Worm (Caenorhabditis elegans): ENCODE results near the gene let-60.

Gene let-60

DNA sequence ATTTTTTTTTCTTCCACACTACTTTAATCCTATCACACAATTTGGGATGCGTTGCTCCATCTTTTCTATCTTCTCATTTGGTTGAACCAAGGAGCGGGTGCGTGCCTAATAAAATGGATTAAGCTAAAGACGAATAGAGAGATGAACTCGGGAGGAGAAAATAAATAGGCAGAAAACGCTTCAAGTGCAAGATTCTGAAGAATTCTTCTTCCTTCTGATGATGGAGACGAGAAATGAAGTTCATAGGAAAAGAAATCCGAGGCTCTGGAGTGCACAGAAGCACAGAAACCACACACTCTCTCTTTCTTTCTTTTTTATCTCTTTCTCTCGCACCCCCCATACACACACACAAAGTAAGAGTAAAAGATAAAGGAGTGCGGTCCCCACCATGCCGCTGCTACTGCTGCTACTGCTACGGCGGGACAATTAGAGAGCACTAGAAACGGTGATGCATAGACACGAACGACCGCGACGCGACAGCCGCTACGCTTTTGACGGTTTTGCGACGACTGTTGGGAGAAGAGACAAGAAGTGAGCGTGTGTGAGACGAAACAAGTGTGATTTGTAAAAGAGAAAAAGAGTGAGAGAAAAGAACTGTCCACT is 1.3 kb upstream of the let-60 start (continued):
- peak; percentile 88 for TF ChIP-seq ces-1 (GFP tag; optimal IDR thresholded peaks at IDR 0.05)
- peak; percentile 74 for TF ChIP-seq swsn-7 (tag; optimal IDR thresholded peaks at IDR 0.05)
- TF ChIP-seq sup-37 (GFP tag; optimal IDR thresholded peaks at IDR 0.05): no peak
- no peak for TF ChIP-seq ceh-88 (GFP tag; IDR thresholded peaks at IDR 0.05)
- TF ChIP-seq lir-3 (tag; optimal IDR thresholded peaks at IDR 0.05; ENCODE audit: poor library complexity): peak; percentile 20
- TF ChIP-seq fkh-4 (tag; optimal IDR thresholded peaks at IDR 0.05; ENCODE audit: borderline replicate concordance): no peak
- no peak for TF ChIP-seq zip-4 (GFP tag; optimal IDR thresholded peaks at IDR 0.05)
- no peak for TF ChIP-seq lin-15B (tag; optimal IDR thresholded peaks at IDR 0.05)
- no peak for TF ChIP-seq unc-62 (GFP tag; optimal IDR thresholded peaks at IDR 0.05)
- TF ChIP-seq fkh-8 (tag; optimal IDR thresholded peaks at IDR 0.05): peak; percentile 29
- peak; percentile 62 for TF ChIP-seq egl-13 (tag; optimal IDR thresholded peaks at IDR 0.05)
- peak; percentile 80 for TF ChIP-seq rnt-1 (tag; optimal IDR thresholded peaks at IDR 0.05)
- peak; percentile 9 for TF ChIP-seq mef-2 (tag; optimal IDR thresholded peaks at IDR 0.05)
- TF ChIP-seq dsc-1 (tag; optimal IDR thresholded peaks at IDR 0.05): peak; percentile 62
- no peak for TF ChIP-seq ama-1 (optimal IDR thresholded peaks at IDR 0.05)
- TF ChIP-seq nhr-85 (tag): peak; percentile 86
- no peak for TF ChIP-seq ceh-8 (GFP tag; optimal IDR thresholded peaks at IDR 0.05)
- no peak for TF ChIP-seq pag-3 (tag; optimal IDR thresholded peaks at IDR 0.05; ENCODE audit: borderline replicate concordance, insufficient read depth)
- no peak for TF ChIP-seq ceh-63 (GFP tag; optimal IDR thresholded peaks at IDR 0.05)
- TF ChIP-seq mdl-1 (tag; optimal IDR thresholded peaks at IDR 0.05): peak in 1 of 2 experiments; percentile 80
- TF ChIP-seq Y116A8C.19 (tag; optimal IDR thresholded peaks at IDR 0.05; ENCODE audit: borderline replicate concordance): no peak
- no peak for TF ChIP-seq hlh-4 (tag; optimal IDR thresholded peaks at IDR 0.05)
- TF ChIP-seq efl-1 (optimal IDR thresholded peaks at IDR 0.05): peak; percentile 63 to 70
- TF ChIP-seq efl-1 (GFP tag; optimal IDR thresholded peaks at IDR 0.05 in 1 of 2): peak; percentile 26 to 70
- TF ChIP-seq elt-3 (tag; optimal IDR thresholded peaks at IDR 0.05): peak in 5 of 6 experiments; percentile 2 to 84 (median 31)
- TF ChIP-seq lsy-2 (tag; optimal IDR thresholded peaks at IDR 0.05): peak; percentile 60 to 85
- TF ChIP-seq lin-39 (tag; optimal IDR thresholded peaks at IDR 0.05): no peak
- peak; percentile 42 for TF ChIP-seq jun-1 (tag; optimal IDR thresholded peaks at IDR 0.05)
- no peak for TF ChIP-seq nhr-12 (tag; optimal IDR thresholded peaks at IDR 0.05)
- peak; percentile 65 for TF ChIP-seq nhr-47 (tag; optimal IDR thresholded peaks at IDR 0.05)
- no peak for TF ChIP-seq F16B12.6 (tag; optimal IDR thresholded peaks at IDR 0.05)
- no peak for TF ChIP-seq zag-1 (tag; optimal IDR thresholded peaks at IDR 0.05)
- no peak for TF ChIP-seq sox-4 (tag; optimal IDR thresholded peaks at IDR 0.05)
- TF ChIP-seq unc-30 (tag; optimal IDR thresholded peaks at IDR 0.05): no peak
- no peak for TF ChIP-seq efl-3 (GFP tag; optimal IDR thresholded peaks at IDR 0.05)
- peak; percentile 22 for TF ChIP-seq ztf-4 (tag; optimal IDR thresholded peaks at IDR 0.05)
- TF ChIP-seq egl-27 (tag; optimal IDR thresholded peaks at IDR 0.05): peak in 1 of 2 experiments; percentile 72
- TF ChIP-seq vab-15 (tag; optimal IDR thresholded peaks at IDR 0.05): no peak
- no peak; the same call in 1 of the 2 replicates for TF ChIP-seq isw-1 (GFP tag; IDR thresholded peaks at IDR 0.05)
- TF ChIP-seq lin-35 (GFP tag; optimal IDR thresholded peaks at IDR 0.05): peak; percentile 57 to 82
- TF ChIP-seq fos-1 (tag; optimal IDR thresholded peaks at IDR 0.05): no peak
- TF ChIP-seq ets-5 (GFP tag; IDR thresholded peaks at IDR 0.05): no peak
- TF ChIP-seq alr-1 (tag; optimal IDR thresholded peaks at IDR 0.05; ENCODE audit: borderline replicate concordance): no peak

DNA sequence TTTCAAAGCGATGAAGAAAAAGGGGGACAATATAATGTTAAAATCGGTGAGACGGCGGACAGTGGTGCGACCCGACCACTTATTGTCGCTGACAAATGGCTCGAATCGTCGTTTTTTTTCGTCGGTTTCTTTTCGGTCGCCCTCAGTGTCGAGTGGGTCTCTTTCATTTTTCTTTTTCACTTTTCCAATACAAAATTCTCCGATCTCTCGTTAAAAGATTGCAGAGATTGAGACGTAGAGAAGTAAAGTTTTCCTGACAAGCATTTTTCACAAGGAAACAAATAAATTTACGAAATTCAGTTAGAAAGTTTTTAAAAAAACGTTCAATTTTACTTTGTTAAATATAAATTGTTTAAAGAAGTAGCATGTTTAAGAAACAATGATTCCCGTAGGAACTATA is 636 bp upstream of the let-60 start:
- TF ChIP-seq grh-1 (GFP tag; IDR thresholded peaks at IDR 0.05) (no peak), nhr-77 (tag; optimal IDR thresholded peaks at IDR 0.05) (no peak), ztf-11 (tag; optimal IDR thresholded peaks at IDR 0.05) (no peak), lin-15B (tag; optimal IDR thresholded peaks at IDR 0.05) (no peak), aha-1 (tag; optimal IDR thresholded peaks at IDR 0.05) (no peak), lsy-2 (tag; optimal IDR thresholded peaks at IDR 0.05) (no peak), efl-1 (optimal IDR thresholded peaks at IDR 0.05) (no peak), efl-1 (GFP tag; optimal IDR thresholded peaks at IDR 0.05 in 1 of 2) (peak in 1 of 2 experiments; percentile 0), blmp-1 (tag; optimal IDR thresholded peaks at IDR 0.05) (peak; percentile 68), xbp-1 (tag; optimal IDR thresholded peaks at IDR 0.05) (no peak), nhr-85 (tag) (peak; percentile 59), nhr-76 (tag; optimal IDR thresholded peaks at IDR 0.05) (no peak), fkh-8 (tag; optimal IDR thresholded peaks at IDR 0.05) (no peak), Y116A8C.19 (tag; optimal IDR thresholded peaks at IDR 0.05; ENCODE audit: borderline replicate concordance) (no peak), mdl-1 (tag; optimal IDR thresholded peaks at IDR 0.05) (no peak), pax-3 (tag; optimal IDR thresholded peaks at IDR 0.05) (no peak), ces-1 (GFP tag; optimal IDR thresholded peaks at IDR 0.05) (no peak), tlp-1 (tag; optimal IDR thresholded peaks at IDR 0.05) (no peak), unc-130 (tag; optimal IDR thresholded peaks at IDR 0.05) (no peak)
